Worm (Caenorhabditis elegans) whole organism, L2 larva: ENCODE data around the gene clec-173.

ENCODE experiments used
- C34F6.9 ChIP-seq: fragments of 150-350 bp; optimal IDR thresholded peaks from 2 replicates; lab custom pipeline; 2014; ENCODE audit warnings: missing biosample characterization, missing genetic modification characterization
- F13H6.1 ChIP-seq: sonication (generic microtip); optimal IDR thresholded peaks from 2 replicates; lab custom pipeline; 2016; ENCODE audit warnings: missing genetic modification characterization, missing compliant biosample characterization
- R02D3.7 ChIP-seq: fragments of 150-350 bp; optimal IDR thresholded peaks from 2 replicates; lab custom pipeline; 2014; ENCODE audit warnings: missing biosample characterization, missing genetic modification characterization
- Y55F3AM.14 ChIP-seq: fragments of 200-800 bp; sonication (Bioruptor generic); optimal IDR thresholded peaks from 2 replicates; lab custom pipeline; 2018; ENCODE audit warnings: mild to moderate bottlenecking, missing genetic modification characterization, missing compliant biosample characterization
- ZK546.5 ChIP-seq: sonication (generic microtip); optimal IDR thresholded peaks from 2 replicates; lab custom pipeline; 2017; ENCODE audit warnings: missing biosample characterization, missing genetic modification characterization
- alr-1 ChIP-seq: fragments of 150-350 bp; optimal IDR thresholded peaks from 2 replicates; lab custom pipeline; 2014; ENCODE audit warnings: missing biosample characterization, missing genetic modification characterization
- aly-2 ChIP-seq: fragments of 150-350 bp; optimal IDR thresholded peaks from 2 replicates; lab custom pipeline; 2014; ENCODE audit warnings: missing biosample characterization, missing genetic modification characterization
- ama-1 ChIP-seq: fragments of 150-350 bp; optimal IDR thresholded peaks from 2 replicates; lab custom pipeline; 2018; ENCODE audit warnings: inconsistent platforms
- blmp-1 ChIP-seq: sonication (generic microtip); optimal IDR thresholded peaks from 2 replicates; lab custom pipeline; 2017; ENCODE audit warnings: missing genetic modification characterization, mild to moderate bottlenecking, missing compliant biosample characterization, antibody characterized with exemption, moderate library complexity; ENCODE audit not compliant: insufficient read depth
- ceh-16 ChIP-seq: fragments of 150-350 bp; optimal IDR thresholded peaks from 2 replicates; lab custom pipeline; 2014; ENCODE audit warnings: missing biosample characterization, missing genetic modification characterization
- ceh-82 ChIP-seq: fragments of 150-350 bp; optimal IDR thresholded peaks from 2 replicates; lab custom pipeline; 2014; ENCODE audit warnings: missing biosample characterization, missing genetic modification characterization
- crh-2 ChIP-seq: sonication (generic microtip); optimal IDR thresholded peaks from 2 replicates; lab custom pipeline; 2017; ENCODE audit warnings: missing biosample characterization, missing genetic modification characterization
- dmd-4 ChIP-seq: sonication (generic microtip); optimal IDR thresholded peaks from 2 replicates; lab custom pipeline; 2017; ENCODE audit warnings: missing biosample characterization, missing genetic modification characterization
- egl-27 ChIP-seq: sonication (generic microtip); optimal IDR thresholded peaks from 3 replicates; lab custom pipeline; 2017; ENCODE audit warnings: missing biosample characterization, missing genetic modification reagents, missing genetic modification characterization
- elt-1 ChIP-seq: fragments of 150-350 bp; optimal IDR thresholded peaks from 2 replicates; lab custom pipeline; 2014; ENCODE audit warnings: missing biosample characterization, missing genetic modification characterization
- elt-3 ChIP-seq: sonication (generic microtip); optimal IDR thresholded peaks from 2 replicates; lab custom pipeline; 2017; ENCODE audit warnings: missing biosample characterization, missing genetic modification characterization
- fos-1 ChIP-seq: fragments of 150-350 bp; optimal IDR thresholded peaks from 2 replicates; lab custom pipeline; 2014; ENCODE audit warnings: missing biosample characterization, missing genetic modification characterization
- gmeb-1 ChIP-seq: fragments of 150-350 bp; optimal IDR thresholded peaks from 2 replicates; lab custom pipeline; 2014; ENCODE audit warnings: missing biosample characterization, missing genetic modification characterization
- lin-11 ChIP-seq: fragments of 150-350 bp; sonication (generic microtip); optimal IDR thresholded peaks from 2 replicates; lab custom pipeline; 2014; ENCODE audit warnings: missing biosample characterization, missing genetic modification characterization, inconsistent platforms, mixed read lengths
- lin-13 ChIP-seq: fragments of 150-350 bp; optimal IDR thresholded peaks from 2 replicates; lab custom pipeline; 2014; ENCODE audit warnings: missing biosample characterization, missing genetic modification reagents, missing genetic modification characterization
- lin-39 ChIP-seq: fragments of 150-350 bp; optimal IDR thresholded peaks from 2 replicates; lab custom pipeline; 2014; ENCODE audit warnings: missing biosample characterization, missing genetic modification reagents, missing genetic modification characterization
- lsy-2 ChIP-seq, 2 experiments: fragments of 150-350 bp in 1 of 2; sonication (generic microtip) in 1 of 2; optimal IDR thresholded peaks; 2 replicates each; lab custom pipeline; 2014 to 2017; ENCODE audit warnings: missing biosample characterization in 2 of 2, missing genetic modification characterization in 2 of 2
- mab-5 ChIP-seq: fragments of 150-350 bp; optimal IDR thresholded peaks from 2 replicates; lab custom pipeline; 2014; ENCODE audit warnings: missing biosample characterization, missing genetic modification characterization
- mbf-1 ChIP-seq: sonication (generic microtip); optimal IDR thresholded peaks from 2 replicates; lab custom pipeline; 2017; ENCODE audit warnings: missing biosample characterization, missing genetic modification characterization
- mdl-1 ChIP-seq, 2 experiments: fragments of 150-350 bp in 1 of 2; sonication (generic microtip) in 1 of 2; optimal IDR thresholded peaks; 2 replicates each; lab custom pipeline; 2017; ENCODE audit warnings: missing biosample characterization in 2 of 2, missing genetic modification characterization in 2 of 2
- nhr-10 ChIP-seq: sonication (generic microtip); optimal IDR thresholded peaks from 2 replicates; lab custom pipeline; 2017; ENCODE audit warnings: missing biosample characterization, missing genetic modification characterization
- nhr-11 ChIP-seq: fragments of 150-350 bp; optimal IDR thresholded peaks from 2 replicates; lab custom pipeline; 2014; ENCODE audit warnings: missing biosample characterization, missing genetic modification characterization
- nhr-12 ChIP-seq: fragments of 150-350 bp; optimal IDR thresholded peaks from 2 replicates; lab custom pipeline; 2014; ENCODE audit warnings: missing biosample characterization, missing genetic modification characterization
- nhr-129 ChIP-seq: fragments of 150-350 bp; optimal IDR thresholded peaks from 2 replicates; lab custom pipeline; 2014; ENCODE audit warnings: missing biosample characterization, missing genetic modification characterization
- nhr-21 ChIP-seq: fragments of 150-350 bp; optimal IDR thresholded peaks from 2 replicates; lab custom pipeline; 2014; ENCODE audit warnings: missing biosample characterization, missing genetic modification characterization
- nhr-23 ChIP-seq: fragments of 150-350 bp; optimal IDR thresholded peaks from 2 replicates; lab custom pipeline; 2014; ENCODE audit warnings: missing biosample characterization, missing genetic modification reagents, missing genetic modification characterization
- nhr-237 ChIP-seq: fragments of 150-350 bp; optimal IDR thresholded peaks from 2 replicates; lab custom pipeline; 2014; ENCODE audit warnings: missing biosample characterization, missing genetic modification characterization
- nhr-25 ChIP-seq: fragments of 150-350 bp; sonication (generic microtip); optimal IDR thresholded peaks from 3 replicates; lab custom pipeline; 2014; ENCODE audit warnings: missing biosample characterization, missing genetic modification characterization
- nhr-6 ChIP-seq: fragments of 150-350 bp; optimal IDR thresholded peaks from 2 replicates; lab custom pipeline; 2014; ENCODE audit warnings: missing biosample characterization, missing genetic modification characterization
- nhr-77 ChIP-seq: fragments of 150-350 bp; optimal IDR thresholded peaks from 2 replicates; lab custom pipeline; 2014; ENCODE audit warnings: missing biosample characterization, missing genetic modification characterization
- peb-1 ChIP-seq: fragments of 150-350 bp; optimal IDR thresholded peaks from 2 replicates; lab custom pipeline; 2014; ENCODE audit warnings: missing biosample characterization, missing genetic modification characterization
- sem-4 ChIP-seq: fragments of 150-350 bp; optimal IDR thresholded peaks from 2 replicates; lab custom pipeline; 2014; ENCODE audit warnings: missing biosample characterization, missing genetic modification reagents, missing genetic modification characterization
- skn-1 ChIP-seq: sonication (generic microtip); optimal IDR thresholded peaks from 2 replicates; lab custom pipeline; 2017; ENCODE audit warnings: missing biosample characterization, missing genetic modification characterization
- sma-3 ChIP-seq: sonication (generic microtip); optimal IDR thresholded peaks from 2 replicates; lab custom pipeline; 2016; ENCODE audit warnings: missing genetic modification reagents, missing genetic modification characterization, missing compliant biosample characterization
- sma-9 ChIP-seq, 2 experiments: fragments of 150-350 bp in 1 of 2; sonication (generic microtip) in 1 of 2; optimal IDR thresholded peaks; 2 replicates each; lab custom pipeline; 2014 to 2016; ENCODE audit warnings: missing genetic modification characterization in 2 of 2, mild to moderate bottlenecking in 1 of 2, missing biosample characterization in 1 of 2, missing compliant biosample characterization in 1 of 2, missing genetic modification reagents in 1 of 2, moderate library complexity in 1 of 2
- snpc-4 ChIP-seq: fragments of 150-350 bp; optimal IDR thresholded peaks from 2 replicates; lab custom pipeline; 2014; ENCODE audit warnings: missing biosample characterization, missing genetic modification characterization
- unc-39 ChIP-seq: fragments of 150-350 bp; optimal IDR thresholded peaks from 2 replicates; lab custom pipeline; 2014; ENCODE audit warnings: missing biosample characterization, missing genetic modification characterization
- unc-55 ChIP-seq: fragments of 150-350 bp; sonication (generic microtip); optimal IDR thresholded peaks from 3 replicates; lab custom pipeline; 2014; ENCODE audit warnings: missing biosample characterization, missing genetic modification reagents, missing genetic modification characterization
- unc-62 ChIP-seq: fragments of 150-350 bp; optimal IDR thresholded peaks from 2 replicates; lab custom pipeline; 2014; ENCODE audit warnings: missing biosample characterization, missing genetic modification reagents, missing genetic modification characterization
- zag-1 ChIP-seq: fragments of 150-350 bp; optimal IDR thresholded peaks from 2 replicates; lab custom pipeline; 2014; ENCODE audit warnings: missing biosample characterization, missing genetic modification characterization
- ztf-1 ChIP-seq: fragments of 200-800 bp; sonication (Bioruptor generic); conservative IDR thresholded peaks from 2 replicates; pipeline ENCODE4 v1.3.6; 2022; ENCODE audit warnings: missing genetic modification characterization, missing compliant biosample characterization
- ztf-11 ChIP-seq: sonication (generic microtip); optimal IDR thresholded peaks from 2 replicates; lab custom pipeline; 2017; ENCODE audit warnings: missing biosample characterization, missing genetic modification characterization
- ztf-4 ChIP-seq: fragments of 150-350 bp; optimal IDR thresholded peaks from 2 replicates; lab custom pipeline; 2014; ENCODE audit warnings: missing biosample characterization, missing genetic modification characterization

clec-173 gene

ce11 chrIV:3233429-3233885 is 34.0 kb downstream of the clec-173 start:
- TF ChIP-seq ceh-16 (tag; lab: Kevin White, UChicago), result peak; percentile 46
- TF ChIP-seq blmp-1, result peak; percentile 30
- no peak for TF ChIP-seq nhr-77 (tag; lab: Kevin White, UChicago)
- TF ChIP-seq elt-1 (tag; lab: Kevin White, UChicago), result no peak
- TF ChIP-seq nhr-11, result no peak
- peak; percentile 40 for TF ChIP-seq sma-3 (GFP tag; lab: Kevin White, UChicago)
- peak; percentile 52 for TF ChIP-seq mab-5
- TF ChIP-seq mdl-1 (tag; optimal IDR thresholded peaks at IDR 0.05; lab: Kevin White, UChicago), result no peak
- no peak for TF ChIP-seq lin-13 (GFP tag; lab: Kevin White, UChicago)
- TF ChIP-seq elt-3 (tag; lab: Kevin White, UChicago), result no peak
- TF ChIP-seq unc-39, result no peak
- no peak for TF ChIP-seq Y55F3AM.14 (GFP tag; lab: Kevin White, UChicago)
- TF ChIP-seq lsy-2 (tag; optimal IDR thresholded peaks at IDR 0.05; lab: Kevin White, UChicago), result peak in 1 of 2 experiments; percentile 52
- TF ChIP-seq nhr-25 (tag; lab: Kevin White, UChicago), result peak; percentile 60
- TF ChIP-seq crh-2 (tag; lab: Kevin White, UChicago), result peak; percentile 62
- no peak for TF ChIP-seq nhr-237 (tag; lab: Kevin White, UChicago)
- no peak for TF ChIP-seq ztf-4 (tag; lab: Kevin White, UChicago)
- no peak for TF ChIP-seq egl-27
- TF ChIP-seq nhr-129 (tag; lab: Kevin White, UChicago), result peak; percentile 65
- TF ChIP-seq lin-11 (tag; lab: Kevin White, UChicago), result no peak
- peak; percentile 61 for TF ChIP-seq F13H6.1 (tag; lab: Kevin White, UChicago)
- TF ChIP-seq alr-1 (tag; lab: Kevin White, UChicago), result no peak
- TF ChIP-seq ama-1 (lab: Kevin White, UChicago), result peak; percentile 2
- no peak for TF ChIP-seq nhr-23
- TF ChIP-seq unc-55, result no peak
- no peak for TF ChIP-seq aly-2 (tag; lab: Kevin White, UChicago)
- no peak for TF ChIP-seq C34F6.9 (tag; lab: Kevin White, UChicago)
- no peak for TF ChIP-seq ztf-1 (GFP tag; lab: Robert Waterston, UW)
- TF ChIP-seq ztf-11, result no peak
- TF ChIP-seq ceh-82 (tag; lab: Kevin White, UChicago), result no peak
- peak; percentile 44 for TF ChIP-seq nhr-6 (tag; lab: Kevin White, UChicago)
- no peak for TF ChIP-seq zag-1 (tag; lab: Kevin White, UChicago)
- peak; percentile 68 for TF ChIP-seq sma-9 (GFP tag; optimal IDR thresholded peaks at IDR 0.05; lab: Kevin White, UChicago)
- TF ChIP-seq sma-9 (tag; optimal IDR thresholded peaks at IDR 0.05; lab: Kevin White, UChicago), result no peak
- TF ChIP-seq nhr-21, result peak; percentile 74
- no peak for TF ChIP-seq skn-1 (tag; lab: Kevin White, UChicago)
- TF ChIP-seq mbf-1 (tag; lab: Kevin White, UChicago), result no peak
- TF ChIP-seq gmeb-1, result peak; percentile 51
- TF ChIP-seq ZK546.5 (tag; lab: Kevin White, UChicago), result no peak
- TF ChIP-seq R02D3.7 (tag; lab: Kevin White, UChicago), result no peak
- TF ChIP-seq unc-62, result no peak
- no peak for TF ChIP-seq lin-39 (tag; lab: Kevin White, UChicago)
- TF ChIP-seq snpc-4, result peak; percentile 48
- no peak for TF ChIP-seq fos-1 (tag; lab: Kevin White, UChicago)
- no peak for TF ChIP-seq nhr-10 (tag; lab: Kevin White, UChicago)
- TF ChIP-seq dmd-4 (tag; lab: Kevin White, UChicago), result no peak
- TF ChIP-seq sem-4 (tag; lab: Kevin White, UChicago), result peak; percentile 25
- no peak for TF ChIP-seq nhr-12 (tag; lab: Kevin White, UChicago)
- TF ChIP-seq peb-1 (tag; lab: Kevin White, UChicago), result no peak
